Fruit fly (Drosophila melanogaster) whole organism, prepupa: ENCODE data around the gene CG4629.

ENCODE experiments used
- CG31627 ChIP-seq: fragments of 200-800 bp; sonication (Bioruptor generic); optimal IDR thresholded peaks from 3 replicates; lab custom pipeline; 2016; ENCODE audit warnings: missing biosample characterization, missing genetic modification characterization
- CG6854 ChIP-seq: fragments of 200-800 bp; sonication (Bioruptor generic); optimal IDR thresholded peaks from 2 replicates; lab custom pipeline; 2017; ENCODE audit warnings: missing biosample characterization, mild to moderate bottlenecking, missing genetic modification characterization
- Eip75B ChIP-seq: fragments of 200-800 bp; sonication (Bioruptor generic); optimal IDR thresholded peaks from 3 replicates; lab custom pipeline; 2016; ENCODE audit warnings: missing biosample characterization, missing genetic modification characterization
- spab ChIP-seq: fragments of 200-800 bp; sonication (Bioruptor generic); optimal IDR thresholded peaks from 2 replicates; lab custom pipeline; 2017; ENCODE audit warnings: missing biosample characterization, mild to moderate bottlenecking, missing genetic modification characterization, missing genetic modification reagents

DNA sequence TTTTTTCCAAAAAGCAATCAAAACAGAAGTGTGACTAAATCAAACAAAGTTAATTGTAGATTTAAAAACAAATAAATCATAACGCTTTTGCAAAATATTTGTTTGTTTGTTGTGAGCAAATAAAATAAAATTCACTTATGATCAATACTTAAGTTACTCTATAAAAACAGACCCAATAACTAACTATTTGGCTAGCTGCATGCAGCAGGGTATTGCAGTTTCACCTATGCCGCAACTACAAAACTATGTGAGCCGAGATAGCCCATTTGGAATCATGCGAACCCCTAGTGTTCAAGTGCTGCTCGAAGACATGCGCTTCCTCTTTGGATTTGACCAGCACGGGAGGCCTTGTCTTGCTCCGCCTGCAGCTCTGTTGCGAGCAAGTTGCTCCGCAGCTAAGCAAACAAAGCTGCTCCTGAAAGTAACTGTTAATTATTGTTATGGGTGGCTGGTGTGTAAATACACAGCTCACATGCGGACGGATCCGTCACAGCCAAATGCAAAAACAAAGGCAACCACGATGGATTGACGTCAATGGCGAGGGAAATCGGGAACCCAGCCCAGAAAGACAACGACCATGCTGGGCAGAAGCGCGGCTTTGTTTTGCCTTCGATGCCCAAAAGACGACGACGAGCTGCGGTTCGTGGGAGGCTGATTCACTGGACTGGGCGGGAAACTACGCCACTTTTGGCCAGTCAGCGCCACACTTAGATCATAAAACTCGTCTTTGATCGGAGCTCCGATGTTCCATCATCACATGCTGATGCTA, 19.8 kb upstream of the CG4629 start:
- TF ChIP-seq CG31627 (GFP tag; lab: Kevin White, UChicago): no peak
- TF ChIP-seq CG6854 (GFP tag; lab: Kevin White, UChicago): no peak
- no peak for TF ChIP-seq spab (GFP tag; lab: Kevin White, UChicago)
- no peak for TF ChIP-seq Eip75B (GFP tag; lab: Kevin White, UChicago)
